Worm (Caenorhabditis elegans): ENCODE data around the gene K01A11.3.
A peak's percentile ranks its signal among the peaks of the same experiment; 100 is the strongest.

Gene K01A11.3

DNA sequence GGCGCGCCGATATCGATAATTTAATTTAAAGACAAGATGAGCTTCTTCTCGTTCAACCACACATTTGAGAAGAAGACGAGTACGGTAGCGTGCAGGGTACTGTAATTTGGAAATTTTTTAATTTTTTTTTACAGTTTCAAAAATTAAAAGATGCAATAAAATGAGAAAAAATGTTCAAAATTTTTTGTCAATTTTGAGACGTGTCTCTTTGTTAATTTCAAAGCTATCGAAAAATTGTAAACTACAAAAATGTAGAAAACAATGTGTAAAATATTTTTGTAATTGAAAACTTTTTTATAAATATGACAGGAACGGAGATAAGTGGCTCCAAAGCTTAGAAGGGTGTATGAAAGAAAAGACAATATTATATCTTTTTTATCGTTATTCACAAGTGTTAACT, 21.0 kb downstream of the K01A11.3 start, which contains the start of gene K01A11.1:
Gene K01A11.1 (minus strand): TSS at position 101 of the 400 bp plus-strand sequence.
- TF ChIP-seq ztf-29 (GFP tag; IDR thresholded peaks at IDR 0.05) = no peak
- no peak for TF ChIP-seq klf-2 (GFP tag; conservative IDR thresholded peaks at IDR 0.05)
- no peak for TF ChIP-seq tab-1 (GFP tag; IDR thresholded peaks at IDR 0.05)
- TF ChIP-seq T22C8.4 (GFP tag; IDR thresholded peaks at IDR 0.05) = no peak

ce11 chrIII:3430667-3431066, 21.7 kb downstream of the K01A11.3 start:
- TF ChIP-seq med-1 (GFP tag; optimal IDR thresholded peaks at IDR 0.05; ENCODE audit: insufficient read depth) = no peak
- TF ChIP-seq klf-2 (GFP tag; conservative IDR thresholded peaks at IDR 0.05) = no peak
- no peak for TF ChIP-seq ref-1 (GFP tag; conservative IDR thresholded peaks at IDR 0.05)
- no peak for TF ChIP-seq ztf-23 (GFP tag; IDR thresholded peaks at IDR 0.05)
- no peak for TF ChIP-seq tab-1 (GFP tag; IDR thresholded peaks at IDR 0.05)
- TF ChIP-seq ztf-29 (GFP tag; IDR thresholded peaks at IDR 0.05) = no peak
- no peak for TF ChIP-seq T22C8.4 (GFP tag; IDR thresholded peaks at IDR 0.05)
- no peak for TF ChIP-seq cog-1 (tag; optimal IDR thresholded peaks at IDR 0.05)
- no peak for TF ChIP-seq flt-1 (GFP tag; IDR thresholded peaks at IDR 0.05)

ce11 chrIII:3429761-3430160, 22.7 kb downstream of the K01A11.3 start:
- peak; percentile 65 for TF ChIP-seq T22C8.4 (GFP tag; IDR thresholded peaks at IDR 0.05)
- no peak for TF ChIP-seq ztf-23 (GFP tag; IDR thresholded peaks at IDR 0.05)

ce11 chrIII:3428574-3428973, 23.8 kb downstream of the K01A11.3 start:
- no peak for TF ChIP-seq flt-1 (GFP tag; IDR thresholded peaks at IDR 0.05)
- TF ChIP-seq ztf-23 (GFP tag; IDR thresholded peaks at IDR 0.05) = no peak
- TF ChIP-seq tab-1 (GFP tag; IDR thresholded peaks at IDR 0.05) = no peak
- TF ChIP-seq med-1 (GFP tag; optimal IDR thresholded peaks at IDR 0.05; ENCODE audit: insufficient read depth) = no peak
- TF ChIP-seq ztf-29 (GFP tag; IDR thresholded peaks at IDR 0.05) = no peak
- TF ChIP-seq cog-1 (tag; optimal IDR thresholded peaks at IDR 0.05) = no peak
- TF ChIP-seq T22C8.4 (GFP tag; IDR thresholded peaks at IDR 0.05) = no peak
- TF ChIP-seq ref-1 (GFP tag; conservative IDR thresholded peaks at IDR 0.05) = no peak
- TF ChIP-seq klf-2 (GFP tag; conservative IDR thresholded peaks at IDR 0.05) = no peak

DNA sequence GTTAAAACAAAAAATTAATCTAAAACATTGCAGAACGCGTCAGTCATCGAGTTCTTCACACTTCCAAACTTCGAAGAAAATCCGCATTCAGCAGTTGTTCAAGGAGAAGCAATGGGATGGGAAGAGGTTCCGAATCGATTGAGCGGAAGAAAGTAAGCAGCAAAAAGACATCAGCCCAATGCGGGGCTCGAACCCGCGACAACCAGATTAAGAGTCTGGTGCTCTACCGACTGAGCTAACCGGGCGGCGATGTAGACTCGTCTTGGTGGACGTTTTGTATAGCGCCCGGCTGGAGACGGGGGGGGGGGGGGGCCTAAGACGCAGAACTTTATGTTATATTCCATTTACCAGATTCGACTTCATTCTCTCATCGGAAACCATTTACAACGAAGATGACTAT, 25.7 kb downstream of the K01A11.3 start:
- TF ChIP-seq cog-1 (tag; optimal IDR thresholded peaks at IDR 0.05) (no peak), flt-1 (GFP tag; IDR thresholded peaks at IDR 0.05) (0 out of 2 replicates have a peak, but pooled peaks have one; percentile 4), tab-1 (GFP tag; IDR thresholded peaks at IDR 0.05) (no peak), klf-2 (GFP tag; conservative IDR thresholded peaks at IDR 0.05) (no peak), ref-1 (GFP tag; conservative IDR thresholded peaks at IDR 0.05) (no peak)

- TF ChIP-seq flt-1 (GFP tag; IDR thresholded peaks at IDR 0.05) (no peak), T22C8.4 (GFP tag; IDR thresholded peaks at IDR 0.05) (no peak), klf-2 (GFP tag; conservative IDR thresholded peaks at IDR 0.05) (no peak), ztf-23 (GFP tag; IDR thresholded peaks at IDR 0.05) (no peak), ref-1 (GFP tag; conservative IDR thresholded peaks at IDR 0.05) (no peak), tab-1 (GFP tag; IDR thresholded peaks at IDR 0.05) (no peak), ztf-29 (GFP tag; IDR thresholded peaks at IDR 0.05) (no peak), cog-1 (tag; optimal IDR thresholded peaks at IDR 0.05) (no peak)
Measured at ce11 chrIII:3425438-3425837, 27.0 kb downstream of the K01A11.3 start, which contains the start of gene metl-18. Gene metl-18, plus strand, starts transcription at chrIII:3425738.

DNA sequence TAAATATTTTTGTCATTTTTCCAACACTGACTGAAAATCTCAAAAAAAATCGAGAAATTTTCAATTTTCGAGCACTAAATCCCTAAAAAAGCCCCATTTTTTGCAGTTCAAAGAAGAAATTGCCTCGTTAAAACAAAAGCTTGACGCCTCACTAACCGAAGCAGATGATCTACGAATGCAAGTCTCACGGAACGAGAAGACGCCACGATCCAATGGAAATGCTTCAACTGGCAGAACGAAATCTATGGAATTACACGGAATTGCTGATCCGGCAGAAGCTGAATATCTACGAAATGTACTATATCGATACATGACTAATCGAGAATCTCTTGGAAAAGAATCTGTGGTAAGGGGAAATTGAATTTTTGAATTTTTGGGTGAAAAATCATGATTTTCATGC, 28.5 kb downstream of the K01A11.3 start:
- no peak for TF ChIP-seq cog-1 (tag; optimal IDR thresholded peaks at IDR 0.05)
- no peak for TF ChIP-seq T22C8.4 (GFP tag; IDR thresholded peaks at IDR 0.05)
- TF ChIP-seq tab-1 (GFP tag; IDR thresholded peaks at IDR 0.05) = no peak
- no peak for TF ChIP-seq klf-2 (GFP tag; conservative IDR thresholded peaks at IDR 0.05)
- TF ChIP-seq ref-1 (GFP tag; conservative IDR thresholded peaks at IDR 0.05) = no peak

ce11 chrIII:3418906-3419305, 33.5 kb downstream of the K01A11.3 start:
- TF ChIP-seq ztf-23 (GFP tag; IDR thresholded peaks at IDR 0.05) (no peak), ref-1 (GFP tag; conservative IDR thresholded peaks at IDR 0.05) (no peak), ztf-29 (GFP tag; IDR thresholded peaks at IDR 0.05) (no peak), flt-1 (GFP tag; IDR thresholded peaks at IDR 0.05) (no peak), tab-1 (GFP tag; IDR thresholded peaks at IDR 0.05) (no peak), cog-1 (tag; optimal IDR thresholded peaks at IDR 0.05) (no peak), klf-2 (GFP tag; conservative IDR thresholded peaks at IDR 0.05) (no peak), med-1 (GFP tag; optimal IDR thresholded peaks at IDR 0.05; ENCODE audit: insufficient read depth) (no peak), T22C8.4 (GFP tag; IDR thresholded peaks at IDR 0.05) (no peak)

DNA sequence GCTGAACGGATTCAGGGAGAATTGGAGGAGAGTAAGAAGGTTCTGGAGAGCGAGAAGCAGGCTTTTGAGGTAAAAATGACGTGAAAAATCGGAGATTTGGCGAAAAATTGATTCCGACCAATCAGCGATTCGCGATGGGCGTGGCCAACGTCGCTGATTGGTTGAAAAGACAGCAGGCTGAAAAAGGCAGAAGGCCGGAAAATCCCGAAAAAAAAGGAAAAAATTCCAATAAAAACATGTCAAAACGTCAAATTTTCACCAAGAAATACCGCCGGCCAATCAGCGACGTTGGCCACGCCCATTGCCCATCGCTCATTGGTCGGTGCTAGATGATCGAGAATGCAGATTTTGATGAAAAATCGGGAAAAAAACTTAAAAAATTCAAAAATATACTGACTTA, 35.0 kb downstream of the K01A11.3 start:
- TF ChIP-seq ref-1 (GFP tag; conservative IDR thresholded peaks at IDR 0.05) (no peak), klf-2 (GFP tag; conservative IDR thresholded peaks at IDR 0.05) (no peak), T22C8.4 (GFP tag; IDR thresholded peaks at IDR 0.05) (no peak), ztf-23 (GFP tag; IDR thresholded peaks at IDR 0.05) (no peak), med-1 (GFP tag; optimal IDR thresholded peaks at IDR 0.05; ENCODE audit: insufficient read depth) (no peak), ztf-29 (GFP tag; IDR thresholded peaks at IDR 0.05) (no peak), cog-1 (tag; optimal IDR thresholded peaks at IDR 0.05) (no peak), flt-1 (GFP tag; IDR thresholded peaks at IDR 0.05) (no peak), tab-1 (GFP tag; IDR thresholded peaks at IDR 0.05) (no peak)

DNA sequence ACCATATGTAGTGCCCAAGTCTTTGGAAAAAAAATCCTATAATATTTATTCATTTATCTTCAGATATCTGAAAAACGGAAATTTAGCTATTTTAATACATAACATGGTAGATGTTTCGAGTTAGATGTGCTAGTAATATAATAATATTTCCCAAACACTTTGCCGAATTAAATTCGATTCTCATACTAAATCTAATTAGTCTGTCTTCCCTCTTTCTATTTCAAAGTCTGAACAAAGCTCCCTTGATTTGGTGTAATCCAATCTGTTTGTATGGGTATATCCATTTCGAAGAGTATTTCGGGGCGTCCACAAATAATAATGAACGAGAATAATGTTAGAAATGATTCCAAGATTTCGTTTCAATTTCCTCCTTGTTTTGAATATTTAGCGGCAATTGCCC, 38.0 kb downstream of the K01A11.3 start:
- TF ChIP-seq med-1 (GFP tag; optimal IDR thresholded peaks at IDR 0.05; ENCODE audit: insufficient read depth) (no peak), T22C8.4 (GFP tag; IDR thresholded peaks at IDR 0.05) (no peak), cog-1 (tag; optimal IDR thresholded peaks at IDR 0.05) (no peak), ztf-23 (GFP tag; IDR thresholded peaks at IDR 0.05) (no peak), klf-2 (GFP tag; conservative IDR thresholded peaks at IDR 0.05) (no peak), flt-1 (GFP tag; IDR thresholded peaks at IDR 0.05) (no peak), ref-1 (GFP tag; conservative IDR thresholded peaks at IDR 0.05) (no peak), tab-1 (GFP tag; IDR thresholded peaks at IDR 0.05) (no peak), ztf-29 (GFP tag; IDR thresholded peaks at IDR 0.05) (no peak)

DNA sequence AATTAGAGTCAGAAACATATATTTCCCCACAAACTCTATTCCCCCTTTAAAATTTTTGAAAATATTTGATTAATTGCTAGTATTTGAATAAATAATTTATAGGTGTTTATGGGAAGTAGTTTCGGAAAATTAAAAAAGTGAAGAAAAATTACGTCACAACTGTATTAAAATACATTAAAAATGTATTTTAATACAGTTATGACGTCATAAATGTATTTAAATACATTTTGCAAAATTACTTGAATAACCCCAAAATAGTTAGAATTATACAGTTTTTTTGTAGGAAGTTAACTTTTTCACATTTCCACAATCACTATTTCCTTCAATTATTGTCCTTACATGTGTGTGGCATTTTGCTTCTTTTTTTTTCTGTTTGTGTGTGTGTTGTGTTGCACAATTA, 39.0 kb downstream of the K01A11.3 start:
- no peak for TF ChIP-seq ztf-23 (GFP tag; IDR thresholded peaks at IDR 0.05)
- no peak for TF ChIP-seq tab-1 (GFP tag; IDR thresholded peaks at IDR 0.05)

Measured in whole organism, midembryonic.